Fruit fly (Drosophila melanogaster) whole organism: Measurements from ENCODE around the gene Diap1.

ENCODE experiments used
- CG8478 ChIP-seq: fragments of >200 bp; optimal IDR thresholded peaks from 2 replicates; lab custom pipeline; 2018; ENCODE audit warnings: inconsistent platforms
- Dll ChIP-seq: fragments of >200 bp; optimal IDR thresholded peaks from 2 replicates; lab custom pipeline; 2017
- EcR ChIP-seq, 2 experiments: fragments of >200 bp; optimal IDR thresholded peaks; 2 replicates each; lab custom pipeline; 2017; ENCODE audit warnings: missing biosample characterization in 2 of 2, missing genetic modification characterization in 2 of 2, missing genetic modification reagents in 2 of 2
- pan ChIP-seq: fragments of >200 bp; optimal IDR thresholded peaks from 2 replicates; lab custom pipeline; 2017
- psq ChIP-seq: fragments of >200 bp; optimal IDR thresholded peaks from 2 replicates; lab custom pipeline; 2017
- usp ChIP-seq: fragments of >200 bp; optimal IDR thresholded peaks from 2 replicates; lab custom pipeline; 2017; ENCODE audit warnings: missing biosample characterization, missing genetic modification characterization, mixed read lengths

Diap1 gene

DNA sequence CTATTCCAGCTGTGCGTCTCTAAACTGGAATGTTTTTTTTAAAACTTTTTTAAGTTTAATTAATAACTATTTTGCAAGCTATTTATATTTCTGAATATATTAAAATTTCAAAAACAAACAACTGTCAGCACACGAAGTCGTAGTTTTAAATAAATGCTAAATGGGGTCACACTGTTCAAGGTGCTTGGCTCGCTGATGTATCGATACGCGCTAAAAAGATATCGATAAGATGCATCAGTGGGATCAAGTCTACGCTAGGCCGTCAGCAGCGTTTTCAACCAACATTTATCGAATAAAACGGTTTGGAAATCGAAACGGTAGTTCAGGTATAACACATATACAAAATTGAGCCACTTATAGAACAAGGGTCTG is at the start of gene Diap1:
TSS of gene Diap1 (minus strand) at position 148 of the 372 bp plus-strand sequence.
- TF ChIP-seq usp (GFP tag; lab: Kevin White, UChicago) (no peak), Dll (lab: Kevin White, UChicago) (no peak), psq (no peak)

DNA sequence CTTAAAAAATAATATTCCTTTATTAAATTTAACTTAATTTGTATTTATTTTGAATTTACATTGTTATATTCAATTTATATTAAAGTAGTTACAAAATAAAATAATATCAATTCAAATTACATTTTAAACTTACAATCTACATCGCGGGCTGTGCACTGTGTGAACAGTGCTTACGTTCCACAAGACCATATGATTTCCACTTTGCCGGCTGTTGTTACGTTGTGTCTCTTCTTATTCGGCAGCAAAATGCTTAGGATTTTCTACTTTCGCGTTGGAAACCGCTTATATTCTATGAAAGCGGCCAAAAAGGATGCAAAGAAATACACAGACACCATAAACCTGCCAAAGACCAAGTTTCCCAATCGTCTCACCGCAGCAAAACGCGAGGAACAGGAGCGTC is 49.2 kb upstream of the Diap1 start, which contains the start of gene IleRS-m:
TSS of gene IleRS-m (plus strand) at position 222 of the 400 bp plus-strand sequence.
- TF ChIP-seq CG8478 (lab: Kevin White, UChicago) = no peak

DNA sequence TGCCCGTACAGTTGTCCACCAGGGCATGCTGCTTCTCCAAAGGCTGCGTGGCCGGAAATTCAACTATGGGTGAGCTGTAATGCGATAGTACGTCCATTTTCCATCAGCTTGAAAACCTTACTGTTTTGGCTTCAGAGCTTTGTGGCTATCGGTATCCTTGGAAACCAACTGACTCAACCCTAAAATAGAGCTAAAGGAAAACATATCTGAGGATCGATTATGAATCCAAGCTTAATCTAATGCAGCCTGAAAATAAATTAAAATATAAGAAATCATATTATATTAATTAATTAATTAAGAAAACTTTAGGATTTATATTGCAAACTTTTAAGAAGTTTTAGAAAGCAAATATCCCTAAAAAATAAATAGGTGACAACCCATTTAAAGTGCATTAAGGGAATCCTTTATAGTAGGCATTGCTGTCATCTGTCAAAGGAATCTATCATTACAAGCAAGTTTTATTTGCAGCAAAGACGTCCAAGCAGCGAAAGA is 46.6 kb upstream of the Diap1 start, which contains the start of the genes CG13074 and ATPsynbetaL:
TSS of gene CG13074 (minus strand) at position 101 of the 492 bp plus-strand sequence.
TSS of gene ATPsynbetaL (plus strand) at position 442 of the 492 bp plus-strand sequence.
- TF ChIP-seq Dll (lab: Kevin White, UChicago) (no peak), EcR (GFP tag; optimal IDR thresholded peaks at IDR 0.05; lab: Kevin White, UChicago) (no peak), CG8478 (lab: Kevin White, UChicago) (no peak), pan (lab: Kevin White, UChicago) (no peak), usp (GFP tag; lab: Kevin White, UChicago) (no peak), psq (no peak)

DNA sequence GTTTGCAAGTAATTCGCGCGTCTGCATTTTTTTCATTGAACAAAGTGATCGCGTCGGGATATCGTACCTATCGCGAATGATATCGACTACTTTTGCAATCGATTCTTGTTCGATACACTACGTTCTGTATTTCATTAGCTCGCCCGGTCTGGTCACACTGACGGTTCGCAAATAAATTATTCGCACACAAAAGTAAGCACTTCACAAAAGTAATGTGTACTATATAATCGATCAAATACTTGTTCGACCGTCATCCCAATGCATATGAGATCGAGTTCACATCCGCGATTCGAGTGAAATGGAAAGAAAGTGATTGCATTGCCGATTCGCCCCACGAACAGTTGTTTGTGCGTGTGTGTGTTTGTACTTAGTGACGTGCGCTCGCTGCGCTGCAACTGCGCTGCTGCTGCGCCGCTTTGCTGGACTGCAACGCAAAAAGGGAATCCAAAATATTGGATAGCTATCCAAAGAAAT is 39.5 kb upstream of the Diap1 start, which contains the start of the genes CG5235 and ClC-c:
TSS of gene CG5235 (minus strand) at position 63 of the 474 bp plus-strand sequence.
TSS of gene ClC-c (plus strand) at position 125 of the 474 bp plus-strand sequence.
- TF ChIP-seq CG8478 (lab: Kevin White, UChicago) (no peak), Dll (lab: Kevin White, UChicago) (no peak), psq (no peak), usp (GFP tag; lab: Kevin White, UChicago) (no peak), pan (lab: Kevin White, UChicago) (no peak), EcR (GFP tag; optimal IDR thresholded peaks at IDR 0.05; lab: Kevin White, UChicago) (no peak)

DNA sequence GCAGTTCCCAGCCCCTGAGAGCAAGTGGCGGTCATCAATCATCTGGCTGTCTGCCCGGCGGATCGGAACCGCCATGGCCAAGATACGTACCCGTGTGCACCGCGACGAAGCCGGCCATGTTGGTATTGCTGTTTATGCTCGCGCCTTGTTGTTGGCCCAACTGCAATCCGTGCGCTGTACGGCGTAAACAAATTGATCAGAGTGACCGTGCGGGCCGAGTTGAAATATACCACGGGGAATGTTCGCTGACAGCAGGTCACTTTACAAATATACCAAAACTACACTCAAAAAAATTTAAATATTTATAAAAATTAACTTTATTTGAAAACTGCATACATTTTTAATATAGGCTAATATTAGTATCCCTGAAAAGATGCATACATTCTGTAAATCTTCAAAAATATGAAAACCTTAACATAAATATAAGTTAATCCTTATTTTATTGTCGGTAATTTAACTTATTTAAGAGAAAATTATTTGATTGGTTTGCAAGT is 36.5 kb upstream of the Diap1 start, which contains the start of gene Tasp1:
TSS of gene Tasp1 (minus strand) at position 203 of the 494 bp plus-strand sequence.
- TF ChIP-seq Dll (lab: Kevin White, UChicago) = no peak
- no peak for TF ChIP-seq pan (lab: Kevin White, UChicago)
- TF ChIP-seq psq = no peak
- TF ChIP-seq EcR (GFP tag; optimal IDR thresholded peaks at IDR 0.05; lab: Kevin White, UChicago) = no peak
- no peak for TF ChIP-seq CG8478 (lab: Kevin White, UChicago)
- no peak for TF ChIP-seq usp (GFP tag; lab: Kevin White, UChicago)

DNA sequence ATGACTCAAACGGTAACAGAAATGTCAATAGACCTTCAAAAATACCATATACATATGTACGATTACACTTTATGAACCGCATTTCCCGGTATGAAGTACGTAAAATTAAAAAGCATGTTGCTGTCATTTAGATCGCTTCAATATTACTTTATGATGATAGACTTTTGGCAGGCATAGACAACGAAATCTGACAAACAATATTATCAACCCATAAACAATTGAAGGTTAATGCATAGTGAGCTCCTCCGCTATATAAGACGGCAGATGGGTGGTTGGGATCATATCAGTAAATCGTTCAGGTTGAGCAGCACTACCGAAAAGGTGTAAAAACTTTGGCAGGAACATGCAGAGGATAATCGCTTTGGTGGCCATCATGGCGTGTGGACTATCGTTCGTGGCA is 32.9 kb upstream of the Diap1 start, which contains the start of gene CG13075:
TSS of gene CG13075 (plus strand) at position 301 of the 400 bp plus-strand sequence.
- no peak for TF ChIP-seq pan (lab: Kevin White, UChicago)
- TF ChIP-seq CG8478 (lab: Kevin White, UChicago) = no peak
- no peak for TF ChIP-seq usp (GFP tag; lab: Kevin White, UChicago)
- no peak for TF ChIP-seq EcR (GFP tag; optimal IDR thresholded peaks at IDR 0.05; lab: Kevin White, UChicago)

DNA sequence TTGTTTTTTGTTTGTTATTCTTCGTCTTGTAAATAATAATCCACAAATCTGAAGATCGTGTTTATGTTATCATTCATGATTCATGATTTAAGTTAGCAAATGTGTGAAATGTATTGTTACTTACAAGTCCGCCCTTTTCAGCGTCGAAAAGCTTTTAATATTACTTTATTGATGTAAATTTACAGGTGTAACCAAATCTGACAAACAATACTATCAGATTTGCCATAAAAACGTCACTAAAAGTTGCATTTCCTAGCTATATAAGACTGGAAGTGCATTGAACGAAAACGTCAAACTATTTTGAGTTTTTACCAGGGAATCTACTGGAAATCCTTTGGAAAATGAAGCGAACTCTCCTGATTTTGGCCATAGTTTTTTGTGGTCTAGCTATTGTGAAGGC is 31.4 kb upstream of the Diap1 start, which contains the start of gene CG33258:
TSS of gene CG33258 (plus strand) at position 301 of the 400 bp plus-strand sequence.
- TF ChIP-seq pan (lab: Kevin White, UChicago) (no peak), CG8478 (lab: Kevin White, UChicago) (no peak), EcR (GFP tag; optimal IDR thresholded peaks at IDR 0.05; lab: Kevin White, UChicago) (no peak), psq (no peak), usp (GFP tag; lab: Kevin White, UChicago) (no peak)

DNA sequence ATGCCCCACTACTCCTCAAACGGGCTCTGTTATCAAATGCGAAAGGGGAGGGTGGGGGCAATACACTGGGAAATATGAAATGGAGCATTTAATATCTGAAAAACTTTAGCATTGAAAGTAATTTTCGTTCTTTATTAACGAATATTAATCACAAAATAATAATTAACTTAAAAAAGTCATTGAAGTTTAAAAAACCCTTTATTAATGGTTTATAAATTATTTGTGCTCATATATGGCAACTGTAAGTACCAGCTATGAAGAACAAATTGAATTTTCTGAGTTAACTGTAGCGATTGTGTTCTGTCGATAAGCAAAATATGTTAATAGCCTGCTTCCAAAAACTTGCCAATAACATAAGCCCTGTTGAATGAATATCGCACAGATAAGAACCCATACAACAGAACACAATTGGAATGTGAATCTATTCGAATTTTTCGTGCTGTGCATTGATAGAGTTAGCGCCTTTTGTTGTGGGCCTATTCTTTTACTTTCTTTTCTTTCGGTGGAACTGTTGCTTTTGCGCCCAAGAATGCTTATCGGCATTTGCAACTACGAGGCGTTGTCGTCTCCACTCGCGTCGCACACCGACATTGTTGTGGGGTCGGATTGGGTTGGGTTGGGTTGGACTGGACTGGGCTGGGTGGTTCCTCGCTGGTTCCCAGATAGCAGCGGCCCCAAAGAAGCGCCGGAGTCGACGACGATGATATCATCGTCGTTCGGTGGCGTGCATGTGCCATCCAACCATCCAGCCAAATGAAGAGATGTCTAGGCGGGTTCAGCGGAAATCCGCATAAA is 10.2 kb upstream of the Diap1 start:
- no peak for TF ChIP-seq EcR (GFP tag; optimal IDR thresholded peaks at IDR 0.05; lab: Kevin White, UChicago)

DNA sequence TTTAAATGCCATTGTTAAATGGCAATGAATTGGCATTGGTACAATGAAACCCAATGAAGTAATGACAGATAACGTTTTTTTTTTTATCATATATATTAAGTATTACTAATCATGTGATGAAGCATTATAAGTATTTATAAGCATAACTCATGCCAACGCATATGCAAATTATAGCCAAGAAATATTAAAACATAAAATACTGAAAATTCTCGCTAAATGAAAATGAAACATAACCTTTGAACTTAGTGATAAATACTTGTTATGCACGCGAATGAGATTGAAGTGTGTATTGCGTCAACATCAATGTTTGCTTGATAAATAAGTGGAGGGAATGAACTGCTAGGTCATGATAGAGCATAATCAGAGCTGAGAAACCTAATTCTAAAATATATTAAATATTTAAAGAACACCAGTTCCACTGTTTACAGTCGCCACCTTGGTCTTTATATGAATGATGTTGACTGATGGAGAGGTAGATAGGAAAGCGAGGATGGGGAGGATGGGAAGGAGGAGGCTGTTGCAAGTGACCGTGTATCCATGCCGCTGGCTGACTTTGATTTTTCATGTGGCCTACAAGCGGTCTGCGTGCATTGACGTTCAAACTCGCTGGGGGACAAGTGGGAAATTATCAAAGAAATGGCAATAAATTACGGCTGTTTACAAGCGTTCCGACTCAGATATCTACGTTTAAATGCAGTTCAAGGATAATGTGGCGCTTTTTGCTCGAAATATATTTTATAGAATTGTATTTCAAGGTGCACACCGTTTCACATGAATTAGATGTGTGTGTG is 5.5 kb upstream of the Diap1 start:
- no peak for TF ChIP-seq Dll (lab: Kevin White, UChicago)

DNA sequence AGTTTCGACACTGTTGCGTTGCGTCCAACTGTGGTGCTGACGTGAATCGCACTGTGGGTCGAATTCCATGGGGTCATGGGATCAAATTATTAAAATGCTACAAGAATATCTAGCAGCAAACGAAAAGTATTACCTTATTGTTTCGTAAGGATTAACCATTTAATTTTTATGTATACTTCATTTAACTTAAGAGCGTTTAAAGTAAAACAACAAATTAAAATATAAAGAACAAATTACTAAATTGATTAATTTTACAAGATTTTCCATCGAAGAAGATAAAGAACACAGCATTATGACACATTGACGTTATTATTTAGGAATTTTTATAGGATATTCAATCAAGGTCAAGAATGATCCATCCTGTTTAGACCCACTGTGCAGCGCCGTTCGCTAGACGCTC is 3.3 kb upstream of the Diap1 start:
- TF ChIP-seq CG8478 (lab: Kevin White, UChicago) = no peak
- TF ChIP-seq usp (GFP tag; lab: Kevin White, UChicago) = no peak
- no peak for TF ChIP-seq Dll (lab: Kevin White, UChicago)
- TF ChIP-seq psq = no peak
- TF ChIP-seq pan (lab: Kevin White, UChicago) = no peak
- TF ChIP-seq EcR (GFP tag; optimal IDR thresholded peaks at IDR 0.05; lab: Kevin White, UChicago) = no peak

DNA sequence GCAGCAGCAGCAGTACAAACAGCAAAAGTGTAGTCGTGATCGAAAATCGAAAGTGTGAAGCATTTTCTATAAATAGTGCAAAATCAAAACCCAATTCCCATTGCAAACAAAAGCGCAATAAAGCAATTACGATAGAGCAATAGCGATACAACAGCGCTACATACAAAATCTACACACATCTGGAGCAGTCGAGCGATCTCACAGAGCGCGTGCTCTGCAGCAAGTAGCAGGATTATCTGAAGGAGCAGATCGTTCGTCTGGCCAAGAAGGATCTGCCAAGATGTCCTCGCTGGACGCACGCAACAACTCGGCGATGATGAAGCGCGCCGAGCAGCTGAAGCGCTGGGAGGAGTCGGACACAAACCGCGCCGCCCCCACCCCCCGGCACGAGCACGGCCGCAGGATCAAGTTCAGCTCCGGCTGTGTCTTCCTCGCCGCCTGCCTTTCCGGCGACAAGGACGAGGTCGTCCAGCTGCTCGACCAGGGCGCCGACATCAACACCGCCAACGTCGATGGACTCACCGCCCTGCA is 2.3 kb upstream of the Diap1 start:
- TF ChIP-seq psq = no peak
- no peak for TF ChIP-seq EcR (GFP tag; optimal IDR thresholded peaks at IDR 0.05; lab: Kevin White, UChicago)
- TF ChIP-seq CG8478 (lab: Kevin White, UChicago) = no peak
- no peak for TF ChIP-seq Dll (lab: Kevin White, UChicago)
